Worm (Caenorhabditis elegans): ENCODE results near the gene sre-7.
"Not testable (repeated sequence)": the region's sequence is repeated elsewhere in the genome, so short reads cannot be mapped to it uniquely, and the experiment has no call there.

The sre-7 gene

DNA sequence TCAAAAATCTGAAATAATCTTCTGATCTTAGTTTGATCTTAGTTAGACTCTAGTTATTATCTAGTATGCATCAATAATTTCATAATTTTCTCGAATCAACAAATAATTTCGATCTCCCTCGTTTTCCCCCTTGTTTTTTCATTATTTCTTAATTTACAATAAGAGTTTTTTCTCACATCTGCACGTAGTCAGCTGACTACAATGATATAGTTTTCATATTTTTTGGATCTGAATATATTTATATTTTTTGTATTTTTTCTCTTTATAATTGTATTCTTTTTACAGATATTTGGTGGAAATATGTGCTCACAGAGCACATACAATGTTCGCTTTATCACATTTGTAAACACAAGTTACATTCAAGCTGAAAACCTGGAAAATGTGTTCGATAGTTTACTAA, at the start of gene sre-7:
Gene sre-7 (plus strand): TSS at position 301 of the 400 bp plus-strand sequence.
- TF ChIP-seq W03F9.2 (tag; optimal IDR thresholded peaks at IDR 0.05): no peak
- no peak for TF ChIP-seq dao-5 (tag; optimal IDR thresholded peaks at IDR 0.05)
- TF ChIP-seq him-1 (tag; optimal IDR thresholded peaks at IDR 0.05): no peak

DNA sequence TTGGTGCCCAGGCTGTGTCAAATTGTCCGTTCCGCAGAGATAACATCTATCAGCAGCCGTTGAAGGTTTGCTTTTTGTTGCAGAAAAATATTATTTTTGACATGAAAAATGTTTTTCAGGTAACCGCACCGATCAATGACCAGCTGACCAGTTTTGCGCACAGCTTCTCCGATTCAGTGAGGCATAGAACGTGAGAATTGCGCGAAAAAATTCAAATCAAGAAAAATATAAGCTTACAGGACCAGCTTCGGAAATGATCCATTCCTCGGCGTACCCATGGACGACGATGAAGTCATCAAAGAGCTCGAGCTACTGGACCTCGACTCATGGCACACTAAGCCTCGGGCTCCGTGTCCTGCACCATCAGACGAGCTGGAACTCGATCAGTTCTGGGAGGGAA, 49.5 kb upstream of the sre-7 start:
- no peak for TF ChIP-seq W03F9.2 (tag; optimal IDR thresholded peaks at IDR 0.05)
- TF ChIP-seq him-1 (tag; optimal IDR thresholded peaks at IDR 0.05): no peak
- no peak for TF ChIP-seq dao-5 (tag; optimal IDR thresholded peaks at IDR 0.05)

DNA sequence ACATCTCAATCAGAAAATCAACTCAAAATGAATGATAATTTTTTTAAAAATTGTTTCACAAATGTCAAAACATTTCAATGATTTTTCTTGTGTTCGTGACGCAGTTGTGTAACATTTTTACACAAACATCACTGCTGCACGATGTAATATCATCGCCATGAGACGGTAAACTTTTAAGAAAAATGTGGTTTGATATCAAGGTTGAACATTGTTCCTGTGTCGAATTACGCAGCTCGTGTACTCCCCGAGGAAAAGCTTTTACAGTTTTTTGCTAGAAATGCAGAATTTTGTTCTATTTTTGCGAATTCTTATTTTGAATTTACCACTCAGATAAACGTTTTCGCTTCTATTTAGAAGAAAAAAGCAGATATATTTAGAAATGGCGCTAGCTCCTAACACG, 46.4 kb upstream of the sre-7 start:
- no peak for TF ChIP-seq him-1 (tag; optimal IDR thresholded peaks at IDR 0.05)
- no peak for TF ChIP-seq dao-5 (tag; optimal IDR thresholded peaks at IDR 0.05)
- TF ChIP-seq W03F9.2 (tag; optimal IDR thresholded peaks at IDR 0.05): no peak

DNA sequence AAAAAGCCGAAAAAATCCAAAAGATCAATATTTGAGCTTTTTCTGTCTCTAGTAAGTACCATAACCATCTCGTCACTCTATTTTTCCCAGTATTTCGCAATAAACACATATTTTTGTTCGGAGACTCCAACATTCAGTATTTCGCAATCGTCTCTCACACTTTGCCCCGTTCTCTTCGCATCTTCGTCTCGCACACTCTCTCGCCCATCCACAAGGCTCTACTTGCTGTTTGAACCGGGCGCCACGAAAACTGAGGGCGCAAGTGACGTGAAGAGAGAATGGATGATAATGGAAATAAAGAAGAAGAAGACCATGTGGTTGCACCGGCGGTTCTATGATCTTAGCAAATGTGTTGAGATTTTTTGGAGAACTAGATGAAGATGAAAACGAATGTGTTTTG, 43.9 kb upstream of the sre-7 start:
- no peak for TF ChIP-seq dao-5 (tag; optimal IDR thresholded peaks at IDR 0.05)
- peak; percentile 76 for TF ChIP-seq W03F9.2 (tag; optimal IDR thresholded peaks at IDR 0.05)
- peak; percentile 84 for TF ChIP-seq him-1 (tag; optimal IDR thresholded peaks at IDR 0.05)

DNA sequence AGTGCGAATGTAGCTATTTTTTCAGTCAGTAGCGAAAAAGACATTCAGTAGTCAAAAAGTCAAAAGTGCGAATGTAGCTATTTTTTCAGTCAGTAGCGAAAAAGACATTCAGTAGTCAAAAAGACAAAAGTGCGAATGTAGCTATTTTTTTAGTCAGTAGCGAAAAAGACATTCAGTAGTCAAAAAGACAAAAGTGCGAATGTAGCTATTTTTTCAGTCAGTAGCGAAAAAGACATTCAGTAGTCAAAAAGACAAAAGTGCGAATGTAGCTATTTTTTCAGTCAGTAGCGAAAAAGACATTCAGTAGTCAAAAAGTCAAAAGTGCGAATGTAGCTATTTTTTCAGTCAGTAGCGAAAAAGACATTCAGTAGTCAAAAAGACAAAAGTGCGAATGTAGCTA, 38.8 kb upstream of the sre-7 start, which contains the start of gene T16A9.3:
Gene T16A9.3 (plus strand): TSS at position 301 of the 400 bp plus-strand sequence.
- TF ChIP-seq dao-5, him-1, W03F9.2 (tag; optimal IDR thresholded peaks at IDR 0.05): not testable (repeated sequence)

DNA sequence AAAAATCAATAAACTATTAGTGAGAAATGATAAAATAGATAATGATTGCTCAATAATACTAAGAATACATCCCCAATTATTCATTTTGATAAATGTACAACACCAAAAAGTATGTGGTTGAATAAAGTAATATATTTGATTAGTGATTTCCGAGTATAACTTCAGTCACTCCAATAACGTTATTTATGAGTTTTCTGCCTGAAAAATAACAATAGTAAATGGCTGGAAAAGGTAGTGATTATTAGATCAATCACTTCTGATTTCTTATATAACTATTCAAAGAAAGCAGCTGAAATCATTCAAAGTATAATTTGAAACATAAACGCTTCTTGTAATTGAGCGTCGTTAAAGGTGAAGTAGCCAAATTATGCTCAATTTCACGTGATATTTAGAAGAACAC, 33.3 kb upstream of the sre-7 start, which contains the start of gene str-230:
Gene str-230 (minus strand): TSS at position 101 of the 400 bp plus-strand sequence.
- no peak for TF ChIP-seq dao-5 (tag; optimal IDR thresholded peaks at IDR 0.05)
- TF ChIP-seq him-1 (tag; optimal IDR thresholded peaks at IDR 0.05): no peak
- TF ChIP-seq W03F9.2 (tag; optimal IDR thresholded peaks at IDR 0.05): no peak

DNA sequence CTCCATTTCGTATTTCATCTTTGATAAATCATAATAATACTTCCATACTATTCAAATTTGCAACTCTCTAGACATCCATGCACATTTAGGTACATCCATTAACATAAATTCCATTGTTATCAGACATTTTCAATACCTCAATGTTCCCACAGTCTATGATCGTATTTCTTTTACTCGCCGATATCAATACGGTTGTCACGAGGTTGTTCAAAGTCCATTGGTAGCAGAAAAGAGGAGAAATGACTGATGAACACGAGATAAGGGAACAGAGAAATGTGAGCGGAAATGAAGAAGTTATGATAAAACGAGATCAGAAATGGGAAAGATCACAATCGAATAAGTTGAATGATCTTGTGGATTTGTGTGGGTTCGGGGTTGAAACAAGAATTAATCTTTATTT, 31.2 kb upstream of the sre-7 start:
- no peak for TF ChIP-seq dao-5 (tag; optimal IDR thresholded peaks at IDR 0.05)

DNA sequence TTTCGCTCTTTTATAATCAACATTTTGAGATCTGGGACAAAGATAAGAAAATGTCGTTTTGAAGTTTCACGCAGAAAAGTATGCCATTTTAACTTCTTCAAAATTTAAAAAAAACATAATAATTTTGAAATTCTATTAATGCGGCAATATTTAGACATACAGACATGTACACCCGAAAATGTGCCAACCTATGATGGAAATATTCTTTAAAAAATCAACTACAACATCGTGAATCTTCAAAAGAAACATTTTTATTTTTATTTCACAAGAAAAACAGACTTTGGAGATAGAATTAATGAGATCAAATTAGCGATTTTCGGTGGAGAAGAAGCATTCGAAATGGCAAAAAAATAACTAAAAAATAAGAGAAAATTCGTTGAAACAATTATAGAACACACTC, 28.9 kb upstream of the sre-7 start, which contains the start of gene T16A9.5:
Gene T16A9.5 (minus strand): TSS at position 101 of the 400 bp plus-strand sequence.
- TF ChIP-seq him-1 (tag; optimal IDR thresholded peaks at IDR 0.05) (no peak), W03F9.2 (tag; optimal IDR thresholded peaks at IDR 0.05) (no peak), dao-5 (tag; optimal IDR thresholded peaks at IDR 0.05) (no peak)

DNA sequence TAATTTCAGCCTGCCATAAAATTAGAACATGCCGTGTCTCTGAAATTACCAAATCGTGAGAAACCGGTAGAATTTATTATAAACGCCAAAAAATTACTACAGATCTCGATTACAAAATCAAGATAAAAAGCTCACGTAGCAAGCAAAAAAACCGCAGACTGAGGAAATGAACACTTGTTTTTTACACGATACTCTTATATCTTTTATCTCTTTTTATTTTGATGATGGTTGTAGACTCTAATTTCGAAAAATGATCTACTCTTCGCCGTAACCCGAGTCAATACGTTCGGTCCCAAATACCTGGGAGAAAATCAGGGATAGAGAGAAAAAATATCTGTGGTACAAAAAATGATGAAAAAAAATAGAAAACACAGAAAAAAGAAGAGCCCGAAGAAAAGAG, 20.9 kb upstream of the sre-7 start:
- no peak for TF ChIP-seq him-1 (tag; optimal IDR thresholded peaks at IDR 0.05)
- no peak for TF ChIP-seq W03F9.2 (tag; optimal IDR thresholded peaks at IDR 0.05)
- no peak for TF ChIP-seq dao-5 (tag; optimal IDR thresholded peaks at IDR 0.05)

DNA sequence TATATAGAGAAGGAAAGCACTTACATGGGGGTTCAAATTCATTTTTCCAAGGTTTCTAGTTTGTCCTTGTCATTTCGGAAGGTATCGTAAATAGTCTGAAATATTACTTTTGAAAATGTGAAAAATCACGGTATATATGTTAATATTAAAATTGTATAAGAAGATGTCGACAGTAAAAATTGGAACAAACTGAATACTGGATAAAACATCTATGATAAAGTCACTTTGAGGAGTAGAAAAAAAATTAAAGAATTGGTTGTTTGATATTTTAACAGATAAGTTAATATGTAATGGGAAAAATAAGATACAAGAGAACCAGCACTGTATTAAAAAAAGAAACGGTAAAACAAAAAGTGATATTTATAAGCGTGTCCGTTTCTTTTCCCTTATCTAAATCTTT, 17.6 kb upstream of the sre-7 start, which contains the start of gene nep-21:
Gene nep-21 (minus strand): TSS at position 101 of the 400 bp plus-strand sequence.
- TF ChIP-seq W03F9.2 (tag; optimal IDR thresholded peaks at IDR 0.05) (no peak), dao-5 (tag; optimal IDR thresholded peaks at IDR 0.05) (no peak), him-1 (tag; optimal IDR thresholded peaks at IDR 0.05) (no peak)

DNA sequence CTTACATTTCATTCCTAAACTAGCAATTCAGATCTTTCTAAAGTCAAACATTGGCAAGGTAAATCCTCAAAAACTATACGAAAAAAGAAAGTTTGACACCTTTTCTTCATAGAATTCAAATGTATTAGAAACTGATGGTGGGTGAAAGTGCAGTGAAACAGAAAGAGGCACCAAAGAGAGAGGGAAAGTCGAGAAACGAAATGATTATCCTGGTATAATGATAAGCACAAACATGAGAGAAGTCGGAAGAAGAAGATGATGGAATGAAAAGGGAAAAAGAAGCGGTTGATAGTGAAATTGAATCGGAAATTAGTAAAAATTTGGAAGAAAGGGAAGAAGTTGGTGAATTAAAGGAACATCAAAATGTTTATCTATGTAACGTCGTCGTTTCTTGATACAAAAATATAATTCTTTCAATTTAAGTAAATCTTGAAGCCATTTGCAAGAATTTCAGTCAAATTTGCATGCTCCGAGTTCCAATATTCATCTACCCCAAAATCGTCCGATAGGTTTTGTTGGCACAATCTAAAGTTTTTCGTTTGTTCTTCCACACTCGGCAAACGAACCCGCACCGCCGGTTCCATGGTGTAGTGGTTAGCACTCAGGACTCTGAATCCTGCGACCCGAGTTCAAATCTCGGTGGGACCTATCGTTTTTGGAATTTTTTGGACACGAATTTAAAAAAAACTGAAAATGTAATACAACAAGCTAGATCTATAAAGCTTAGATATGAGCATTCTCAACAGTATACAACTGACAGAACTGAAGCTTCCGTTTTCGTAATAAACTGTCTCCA, 13.0 kb upstream of the sre-7 start:
- TF ChIP-seq W03F9.2 (tag; optimal IDR thresholded peaks at IDR 0.05) (no peak), him-1 (tag; optimal IDR thresholded peaks at IDR 0.05) (no peak), dao-5 (tag; optimal IDR thresholded peaks at IDR 0.05) (no peak)

DNA sequence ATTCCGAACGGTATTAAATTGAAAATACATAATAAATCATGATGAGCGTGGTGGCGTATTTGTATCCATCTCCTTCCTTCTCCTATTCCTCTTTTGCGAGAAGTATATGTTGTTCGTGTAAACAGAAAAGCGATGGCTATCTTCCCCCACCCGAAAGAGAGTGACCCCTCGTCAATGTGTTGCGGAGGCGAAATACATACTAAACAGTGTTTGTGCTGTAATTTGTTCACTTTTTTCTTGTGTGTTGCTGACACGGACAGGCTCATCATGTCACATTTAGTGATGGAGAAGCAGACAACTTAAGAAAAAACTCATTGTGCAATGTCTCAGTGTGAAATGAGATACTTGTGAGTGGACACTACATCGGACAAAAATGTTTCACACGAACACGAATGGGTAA, 12.3 kb upstream of the sre-7 start:
- TF ChIP-seq dao-5 (tag; optimal IDR thresholded peaks at IDR 0.05) (no peak), him-1 (tag; optimal IDR thresholded peaks at IDR 0.05) (no peak), W03F9.2 (tag; optimal IDR thresholded peaks at IDR 0.05) (no peak)

DNA sequence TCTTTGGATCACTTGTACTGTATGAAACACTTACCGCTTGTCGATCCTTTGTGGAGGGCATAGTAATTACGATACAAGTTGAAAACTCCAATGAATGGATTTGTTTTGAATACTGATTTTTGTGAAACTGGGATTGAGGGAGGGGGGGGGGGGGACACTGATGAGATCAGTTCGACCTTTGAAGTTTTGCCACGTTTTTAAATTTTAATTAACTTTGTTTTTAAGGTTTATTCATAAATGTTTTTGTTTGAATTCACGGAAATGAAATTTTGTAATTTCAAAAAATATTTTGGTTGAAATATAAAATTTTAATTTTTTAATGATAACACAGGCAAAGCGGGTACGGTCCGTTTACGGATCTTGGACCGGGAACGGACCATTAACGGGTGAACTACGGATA, 8.1 kb upstream of the sre-7 start, which contains the start of gene ent-3:
Gene ent-3 (minus strand): TSS at position 101 of the 400 bp plus-strand sequence.
- TF ChIP-seq him-1 (tag; optimal IDR thresholded peaks at IDR 0.05) (no peak), W03F9.2 (tag; optimal IDR thresholded peaks at IDR 0.05) (no peak), dao-5 (tag; optimal IDR thresholded peaks at IDR 0.05) (no peak)

DNA sequence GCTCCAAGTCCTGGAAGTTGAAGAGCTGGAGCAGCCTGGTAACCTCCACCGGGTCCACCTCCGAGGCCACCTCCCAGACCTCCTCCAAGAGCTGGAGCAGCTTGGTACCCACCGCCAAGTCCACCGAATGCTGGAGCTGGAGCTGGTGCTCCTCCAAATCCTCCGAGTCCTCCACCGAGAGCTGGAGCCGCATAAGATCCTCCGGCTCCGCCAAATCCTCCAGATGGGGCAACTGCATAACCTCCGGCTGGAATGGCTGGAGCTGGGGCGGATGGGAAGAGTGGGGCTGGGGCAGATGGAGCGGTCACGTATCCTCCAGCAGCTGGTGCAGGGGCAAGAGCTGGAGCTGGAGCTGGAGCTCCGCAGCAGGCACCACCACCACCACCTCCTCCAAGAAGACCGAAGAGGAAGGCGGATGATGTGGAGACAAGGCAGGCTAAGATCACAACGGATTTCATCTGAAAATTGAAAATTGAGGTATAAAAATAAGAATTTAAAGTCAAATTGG, 3.3 kb upstream of the sre-7 start, which contains the start of gene K02E11.10:
Gene K02E11.10 (minus strand): TSS at position 458 of the 508 bp plus-strand sequence.
- TF ChIP-seq him-1 (tag; optimal IDR thresholded peaks at IDR 0.05) (no peak), dao-5 (tag; optimal IDR thresholded peaks at IDR 0.05) (no peak), W03F9.2 (tag; optimal IDR thresholded peaks at IDR 0.05) (no peak)

All from whole organism, L4/young adult.